Worm (Caenorhabditis elegans): ENCODE data around the gene C13A2.6.

DNA sequence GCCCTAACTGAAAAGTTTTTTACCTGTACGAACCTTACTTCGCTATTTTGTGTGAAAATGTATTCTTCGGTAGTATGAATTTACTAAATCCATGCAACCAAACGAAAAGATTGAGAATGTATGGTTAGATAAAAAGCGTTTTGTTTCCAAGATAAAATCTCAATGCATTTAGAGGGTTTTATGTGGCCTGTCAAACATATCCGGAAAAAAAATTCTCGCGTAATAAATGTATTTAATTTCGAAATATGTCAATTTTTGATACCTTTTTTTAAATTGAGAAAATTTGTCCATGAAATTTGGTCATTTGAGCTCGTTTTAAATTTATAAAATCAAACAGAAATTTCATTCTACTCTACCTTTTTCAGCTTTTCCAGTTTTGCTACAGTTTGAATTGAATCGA is 25.8 kb downstream of the C13A2.6 start, which contains the start of gene F07G11.4:
- TF ChIP-seq nhr-11 (tag; optimal IDR thresholded peaks at IDR 0.05), result no peak
- TF ChIP-seq ets-4 (tag; optimal IDR thresholded peaks at IDR 0.05), result no peak
- TF ChIP-seq fkh-6 (tag; optimal IDR thresholded peaks at IDR 0.05), result no peak
- no peak for TF ChIP-seq F13H6.1 (tag; optimal IDR thresholded peaks at IDR 0.05)
- no peak for TF ChIP-seq ceh-45 (GFP tag; IDR thresholded peaks at IDR 0.05)
- no peak for TF ChIP-seq pag-3 (tag; optimal IDR thresholded peaks at IDR 0.05; ENCODE audit: borderline replicate concordance)

All from whole organism, late embryonic.